Fruit fly (Drosophila melanogaster) whole organism, embryonic: ENCODE data around the gene Prat2.

Experiments used
- Atf3 ChIP-seq: fragments of 200-800 bp; sonication (Bioruptor generic); optimal IDR thresholded peaks from 3 replicates; lab custom pipeline; 2016; ENCODE audit warnings: missing biosample characterization, missing genetic modification characterization
- Bdp1 ChIP-seq: fragments of 200-800 bp; sonication (Bioruptor generic); optimal IDR thresholded peaks from 3 replicates; lab custom pipeline; 2016; ENCODE audit warnings: missing biosample characterization, missing genetic modification characterization
- CG10274 ChIP-seq: fragments of 200-800 bp; sonication (Bioruptor generic); optimal IDR thresholded peaks from 3 replicates; lab custom pipeline; 2017; ENCODE audit warnings: missing biosample characterization, mild to moderate bottlenecking, missing genetic modification characterization
- CG10321 ChIP-seq: fragments of 200-800 bp; sonication (Bioruptor generic); IDR thresholded peaks from 2 replicates; pipeline ENCODE4 v1.3.6; 2022; ENCODE audit warnings: missing biosample characterization, missing genetic modification characterization
- CG11456 ChIP-seq: fragments of 200-800 bp; sonication (Bioruptor generic); IDR thresholded peaks from 3 replicates; pipeline ENCODE4 v1.3.6; 2022; ENCODE audit warnings: missing biosample characterization, missing genetic modification characterization
- CG11504 ChIP-seq: fragments of 200-800 bp; sonication (Bioruptor generic); optimal IDR thresholded peaks from 3 replicates; lab custom pipeline; 2019; ENCODE audit warnings: missing biosample characterization, mild to moderate bottlenecking, missing genetic modification characterization, moderate library complexity
- CG11723 ChIP-seq: fragments of 200-800 bp; sonication (Bioruptor generic); optimal IDR thresholded peaks from 2 replicates; lab custom pipeline; 2017; ENCODE audit warnings: missing biosample characterization, mild to moderate bottlenecking, missing genetic modification characterization
- CG12659 ChIP-seq: fragments of 200-800 bp; sonication (Bioruptor generic); optimal IDR thresholded peaks from 3 replicates; lab custom pipeline; 2017; ENCODE audit warnings: mild to moderate bottlenecking, missing biosample characterization, missing genetic modification reagents, missing genetic modification characterization
- CG15601 ChIP-seq: fragments of 200-800 bp; sonication (Bioruptor generic); optimal IDR thresholded peaks from 3 replicates; lab custom pipeline; 2019; ENCODE audit warnings: missing biosample characterization, mild to moderate bottlenecking, missing genetic modification characterization, moderate library complexity
- CG16813 ChIP-seq: fragments of 200-800 bp; sonication (Bioruptor generic); IDR thresholded peaks from 3 replicates; pipeline ENCODE4 v1.3.6; 2022; ENCODE audit warnings: missing biosample characterization, missing genetic modification characterization; ENCODE audit not compliant: partially characterized antibody
- CG2120 ChIP-seq: fragments of 200-800 bp; sonication (Bioruptor generic); optimal IDR thresholded peaks from 3 replicates; lab custom pipeline; 2016; ENCODE audit warnings: missing biosample characterization, missing genetic modification characterization
- CG2678 ChIP-seq: fragments of 200-800 bp; sonication (Bioruptor generic); optimal IDR thresholded peaks from 3 replicates; lab custom pipeline; 2019; ENCODE audit warnings: missing biosample characterization, mild to moderate bottlenecking, missing genetic modification characterization, moderate library complexity
- CG34422 ChIP-seq: fragments of 200-800 bp; sonication (Bioruptor generic); IDR thresholded peaks from 3 replicates; pipeline ENCODE4 v1.3.6; 2022; ENCODE audit warnings: missing biosample characterization, missing genetic modification characterization
- CG6791 ChIP-seq: fragments of 200-800 bp; sonication (Bioruptor generic); IDR thresholded peaks from 3 replicates; pipeline ENCODE4 v1.3.6; 2022; ENCODE audit warnings: missing biosample characterization, missing genetic modification characterization; ENCODE audit not compliant: partially characterized antibody
- CG7928 ChIP-seq: fragments of 200-800 bp; sonication (Bioruptor generic); optimal IDR thresholded peaks from 2 replicates; lab custom pipeline; 2017; ENCODE audit warnings: missing biosample characterization, mild to moderate bottlenecking, missing genetic modification characterization
- CG8290 ChIP-seq, 3 experiments: fragments of 200-800 bp; sonication (Bioruptor generic); optimal IDR thresholded peaks; 2 replicates each; lab custom pipeline; 2016 to 2019; ENCODE audit warnings: missing biosample characterization in 3 of 3, missing genetic modification characterization in 3 of 3, mild to moderate bottlenecking in 2 of 3, moderate library complexity in 1 of 3
- CG8478 ChIP-seq: fragments of >200 bp; optimal IDR thresholded peaks from 2 replicates; lab custom pipeline; 2018
- CG8944 ChIP-seq: fragments of 200-800 bp; sonication (Bioruptor generic); optimal IDR thresholded peaks from 3 replicates; lab custom pipeline; 2016; ENCODE audit warnings: missing biosample characterization, missing genetic modification characterization
- CHES-1-like ChIP-seq: fragments of 200-800 bp; sonication (Bioruptor generic); optimal IDR thresholded peaks from 2 replicates; lab custom pipeline; 2016; ENCODE audit warnings: missing biosample characterization, missing genetic modification characterization
- Deaf1 ChIP-seq: fragments of 200-800 bp; optimal IDR thresholded peaks from 3 replicates; lab custom pipeline; 2019; ENCODE audit warnings: missing biosample characterization, mild to moderate bottlenecking, missing genetic modification characterization, moderate library complexity
- Kr ChIP-seq: fragments of 200-800 bp; sonication (Bioruptor generic); optimal IDR thresholded peaks from 2 replicates; lab custom pipeline; 2017; ENCODE audit warnings: missing biosample characterization, mild to moderate bottlenecking, missing genetic modification characterization
- NC2β ChIP-seq: fragments of 200-800 bp; sonication (Bioruptor generic); optimal IDR thresholded peaks from 2 replicates; lab custom pipeline; 2016; ENCODE audit warnings: missing biosample characterization, missing genetic modification characterization
- Nf-YC ChIP-seq: fragments of 200-800 bp; optimal IDR thresholded peaks from 3 replicates; lab custom pipeline; 2019; ENCODE audit warnings: missing biosample characterization, mild to moderate bottlenecking, missing genetic modification characterization, moderate library complexity
- NfI ChIP-seq: fragments of 200-800 bp; sonication (Bioruptor generic); optimal IDR thresholded peaks from 3 replicates; lab custom pipeline; 2018; ENCODE audit warnings: missing biosample characterization, mild to moderate bottlenecking, missing genetic modification characterization, moderate library complexity
- Oli ChIP-seq: fragments of 200-800 bp; sonication (Bioruptor generic); optimal IDR thresholded peaks from 2 replicates; lab custom pipeline; 2018; ENCODE audit warnings: missing biosample characterization, mild to moderate bottlenecking, missing genetic modification characterization, moderate library complexity
- Ravus ChIP-seq: fragments of 200-800 bp; sonication (Bioruptor generic); IDR thresholded peaks from 2 replicates; pipeline ENCODE4 v1.3.6; 2022; ENCODE audit warnings: missing biosample characterization, missing genetic modification characterization
- al ChIP-seq: fragments of 200-800 bp; sonication (Bioruptor generic); IDR thresholded peaks from 2 replicates; pipeline ENCODE4 v1.3.6; 2022; ENCODE audit warnings: missing biosample characterization, missing genetic modification characterization
- bigmax ChIP-seq: fragments of 200-800 bp; sonication (Bioruptor generic); optimal IDR thresholded peaks from 2 replicates; lab custom pipeline; 2018; ENCODE audit warnings: missing biosample characterization, mild to moderate bottlenecking, missing genetic modification characterization
- cg ChIP-seq: fragments of 200-800 bp; sonication (Bioruptor generic); optimal IDR thresholded peaks from 3 replicates; lab custom pipeline; 2019; ENCODE audit warnings: missing biosample characterization, mild to moderate bottlenecking, missing genetic modification characterization, moderate library complexity
- chinmo ChIP-seq: fragments of 200-800 bp; sonication (Bioruptor generic); IDR thresholded peaks from 4 replicates; pipeline ENCODE4 v1.3.6; 2022; ENCODE audit warnings: missing biosample characterization, missing genetic modification characterization; ENCODE audit not compliant: partially characterized antibody
- ci ChIP-seq: fragments of 200-800 bp; sonication (Bioruptor generic); IDR thresholded peaks from 3 replicates; pipeline ENCODE4 v1.3.6; 2022; ENCODE audit warnings: missing biosample characterization, missing genetic modification characterization
- eve ChIP-seq, 2 experiments: fragments of >200 bp; optimal IDR thresholded peaks; 2 replicates each; lab custom pipeline; 2017; ENCODE audit warnings: missing biosample characterization in 2 of 2, missing genetic modification characterization in 2 of 2
- ewg ChIP-seq: fragments of 200-800 bp; sonication (Bioruptor generic); optimal IDR thresholded peaks from 3 replicates; lab custom pipeline; 2017; ENCODE audit warnings: mild to moderate bottlenecking, missing biosample characterization, missing genetic modification reagents, missing genetic modification characterization
- exex ChIP-seq: fragments of 200-800 bp; sonication (Bioruptor generic); optimal IDR thresholded peaks from 4 replicates; lab custom pipeline; 2018; ENCODE audit warnings: missing biosample characterization, mild to moderate bottlenecking, missing genetic modification characterization, moderate library complexity
- fd64A ChIP-seq: fragments of 200-800 bp; sonication (Bioruptor generic); optimal IDR thresholded peaks from 3 replicates; lab custom pipeline; 2018; ENCODE audit warnings: missing biosample characterization, mild to moderate bottlenecking, missing genetic modification characterization
- insv ChIP-seq, 2 experiments: fragments of 200-800 bp; sonication (Bioruptor generic); optimal IDR thresholded peaks; 3 replicates each; lab custom pipeline; 2016 to 2018; ENCODE audit warnings: missing biosample characterization in 2 of 2, missing genetic modification characterization in 2 of 2
- kah ChIP-seq: fragments of 200-800 bp; sonication (Bioruptor generic); optimal IDR thresholded peaks from 2 replicates; lab custom pipeline; 2018; ENCODE audit warnings: missing biosample characterization, mild to moderate bottlenecking, missing genetic modification characterization
- onecut ChIP-seq: fragments of 200-800 bp; sonication (Bioruptor generic); IDR thresholded peaks from 2 replicates; pipeline ENCODE4 v1.3.6; 2022; ENCODE audit warnings: missing biosample characterization, missing genetic modification characterization
- row ChIP-seq: fragments of 200-800 bp; sonication (Bioruptor generic); IDR thresholded peaks from 3 replicates; pipeline ENCODE4 v1.3.6; 2022; ENCODE audit warnings: missing biosample characterization, missing genetic modification characterization
- run ChIP-seq: fragments of 200-800 bp; sonication (Bioruptor generic); optimal IDR thresholded peaks from 3 replicates; lab custom pipeline; 2018; ENCODE audit warnings: missing biosample characterization, mild to moderate bottlenecking, missing genetic modification characterization
- sd ChIP-seq: fragments of 200-800 bp; sonication (Bioruptor generic); optimal IDR thresholded peaks from 3 replicates; lab custom pipeline; 2018; ENCODE audit warnings: missing biosample characterization, mild to moderate bottlenecking, missing genetic modification characterization, moderate library complexity
- sens ChIP-seq: fragments of 200-800 bp; sonication (Bioruptor generic); peaks from one replicate; lab custom pipeline; 2016; ENCODE audit warnings: missing biosample characterization, missing genetic modification characterization
- seq ChIP-seq: fragments of 200-800 bp; sonication (Bioruptor generic); IDR thresholded peaks from 2 replicates; pipeline ENCODE4 v1.3.6; 2022; ENCODE audit warnings: missing biosample characterization, missing genetic modification characterization
- so ChIP-seq: fragments of 200-800 bp; sonication (Bioruptor generic); IDR thresholded peaks from 3 replicates; pipeline ENCODE4 v1.3.6; 2022; ENCODE audit warnings: missing biosample characterization, missing genetic modification characterization
- sqz ChIP-seq: fragments of 200-800 bp; sonication (Bioruptor generic); optimal IDR thresholded peaks from 3 replicates; lab custom pipeline; 2018; ENCODE audit warnings: missing biosample characterization, mild to moderate bottlenecking, missing genetic modification characterization
- ssp ChIP-seq: fragments of 200-800 bp; sonication (Bioruptor generic); IDR thresholded peaks from 2 replicates; pipeline ENCODE4 v1.3.6; 2022; ENCODE audit warnings: missing biosample characterization, missing genetic modification characterization
- sug ChIP-seq: fragments of 200-800 bp; optimal IDR thresholded peaks from 2 replicates; lab custom pipeline; 2019; ENCODE audit warnings: missing biosample characterization, mild to moderate bottlenecking, missing genetic modification characterization, moderate library complexity
- unc-4 ChIP-seq: fragments of 200-800 bp; sonication (Bioruptor generic); IDR thresholded peaks from 2 replicates; pipeline ENCODE4 v1.3.6; 2022; ENCODE audit warnings: missing biosample characterization, missing genetic modification characterization; ENCODE audit not compliant: partially characterized antibody
- vfl ChIP-seq: fragments of 200-800 bp; sonication (Bioruptor generic); optimal IDR thresholded peaks from 2 replicates; lab custom pipeline; 2016; ENCODE audit warnings: missing biosample characterization, missing genetic modification characterization
- vnd ChIP-seq: fragments of 200-800 bp; sonication (Bioruptor generic); IDR thresholded peaks from 3 replicates; pipeline ENCODE4 v1.3.6; 2022; ENCODE audit warnings: missing biosample characterization, missing genetic modification characterization; ENCODE audit not compliant: partially characterized antibody
- yki ChIP-seq: fragments of >200 bp; optimal IDR thresholded peaks from 3 replicates; lab custom pipeline; 2018

Prat2 gene

dm6 chr3L:6943204-6943947, 28.7 kb upstream of the Prat2 start (continued):
- TF ChIP-seq so (GFP tag; lab: Robert Waterston, UW): peak; percentile 14; the same call in 1 of the 3 replicates
- no peak for TF ChIP-seq Oli (tag; lab: Kevin White, UChicago)
- TF ChIP-seq eve (GFP tag; optimal IDR thresholded peaks at IDR 0.05; lab: Kevin White, UChicago): peak in 1 of 2 experiments; percentile 4
- TF ChIP-seq al (GFP tag; lab: Robert Waterston, UW): no peak
- TF ChIP-seq Nf-YC (tag; lab: Kevin White, UChicago): no peak
- 0 out of 2 replicates have a peak, but pooled peaks have one; percentile 24 for TF ChIP-seq unc-4 (GFP tag; lab: Robert Waterston, UW)
- TF ChIP-seq run (tag; lab: Kevin White, UChicago): no peak
- TF ChIP-seq seq (GFP tag; lab: Robert Waterston, UW): peak; percentile 43; the same call in 1 of the 2 replicates
- no peak for TF ChIP-seq CG6791 (GFP tag; lab: Robert Waterston, UW)
- no peak for TF ChIP-seq ssp (GFP tag; lab: Robert Waterston, UW)
- no peak for TF ChIP-seq CG2120 (GFP tag; lab: Kevin White, UChicago)
- no peak for TF ChIP-seq NfI
- no peak for TF ChIP-seq Bdp1 (GFP tag; lab: Kevin White, UChicago)
- TF ChIP-seq CG11723: no peak
- no peak for TF ChIP-seq CG11504
- TF ChIP-seq sqz (GFP tag; lab: Kevin White, UChicago): peak; percentile 70
- TF ChIP-seq insv (GFP tag; optimal IDR thresholded peaks at IDR 0.05; lab: Kevin White, UChicago): no peak
- no peak for TF ChIP-seq fd64A (GFP tag; lab: Kevin White, UChicago)
- TF ChIP-seq Atf3 (GFP tag; lab: Kevin White, UChicago): no peak
- peak; percentile 58 for TF ChIP-seq sens
- TF ChIP-seq CG8290 (GFP tag; optimal IDR thresholded peaks at IDR 0.05; lab: Kevin White, UChicago): no peak
- no peak for TF ChIP-seq CG8290 (tag; optimal IDR thresholded peaks at IDR 0.05; lab: Kevin White, UChicago)
- TF ChIP-seq CG8944 (GFP tag; lab: Kevin White, UChicago): no peak
- TF ChIP-seq CG7928 (GFP tag; lab: Kevin White, UChicago): peak; percentile 70
- TF ChIP-seq exex (tag; lab: Kevin White, UChicago): no peak
- peak; percentile 4 for TF ChIP-seq Kr (GFP tag; lab: Kevin White, UChicago)
- TF ChIP-seq yki: peak; percentile 28
- TF ChIP-seq sug (tag; lab: Kevin White, UChicago): no peak
- no peak for TF ChIP-seq CG16813 (GFP tag; lab: Robert Waterston, UW)
- no peak for TF ChIP-seq vfl
- TF ChIP-seq ci: 0 out of 3 replicates have a peak, but pooled peaks have one; percentile 10
- TF ChIP-seq onecut (GFP tag; lab: Robert Waterston, UW): peak; percentile 95
- TF ChIP-seq CG10321 (GFP tag; lab: Robert Waterston, UW): no peak
- TF ChIP-seq cg (GFP tag; lab: Kevin White, UChicago): peak; percentile 64
- no peak for TF ChIP-seq CG34422 (GFP tag; lab: Robert Waterston, UW)
- no peak for TF ChIP-seq CG10274 (GFP tag; lab: Kevin White, UChicago)
- TF ChIP-seq CHES-1-like (GFP tag; lab: Kevin White, UChicago): no peak
- TF ChIP-seq CG2678 (tag; lab: Kevin White, UChicago): no peak

DNA sequence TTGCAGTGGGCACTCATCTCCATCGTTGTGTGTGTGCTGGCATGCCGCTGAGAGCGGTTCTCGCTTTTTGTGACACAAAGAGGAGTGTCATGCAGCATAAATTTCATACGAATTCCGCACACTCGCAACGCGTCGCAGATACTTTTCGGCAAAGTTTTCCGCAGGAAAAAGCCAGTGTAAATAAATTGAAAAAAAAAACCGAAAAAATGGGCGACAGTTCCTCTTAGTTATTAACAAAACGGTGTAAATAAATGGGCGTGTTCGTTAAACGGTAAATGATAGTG, 28.1 kb upstream of the Prat2 start, which contains the start of gene tow:
Gene tow (plus strand): TSS at position 26 of the 284 bp plus-strand sequence.
- TF ChIP-seq row (GFP tag; lab: Robert Waterston, UW): no peak
- TF ChIP-seq Deaf1 (tag; lab: Kevin White, UChicago): no peak
- TF ChIP-seq CG12659 (GFP tag; lab: Kevin White, UChicago): no peak
- peak; percentile 76 for TF ChIP-seq sd (tag; lab: Kevin White, UChicago)
- TF ChIP-seq CG15601 (tag; lab: Kevin White, UChicago): no peak
- TF ChIP-seq chinmo: peak; percentile 69; the same call in 1 of the 4 replicates
- no peak for TF ChIP-seq Ravus (GFP tag; lab: Robert Waterston, UW)
- TF ChIP-seq vnd (GFP tag; lab: Robert Waterston, UW): 0 out of 3 replicates have a peak, but pooled peaks have one; percentile 7
- peak; percentile 11 for TF ChIP-seq ewg (GFP tag; lab: Kevin White, UChicago)
- TF ChIP-seq CG8478 (lab: Kevin White, UChicago): no peak
- no peak for TF ChIP-seq kah (GFP tag; lab: Kevin White, UChicago)
- peak; percentile 37 for TF ChIP-seq sens
- TF ChIP-seq bigmax (GFP tag; lab: Kevin White, UChicago): no peak
- no peak for TF ChIP-seq NC2β (GFP tag; lab: Kevin White, UChicago)
- TF ChIP-seq CG11456 (GFP tag; lab: Robert Waterston, UW): no peak
